Worm (Caenorhabditis elegans) whole organism, L2 larva: Measurements from ENCODE around the gene F38G1.3.
A peak's percentile ranks its signal among the peaks of the same experiment; 100 is the strongest.

ENCODE experiments used
- R02D3.7 ChIP-seq: fragments of 150-350 bp; optimal IDR thresholded peaks from 2 replicates; lab custom pipeline; 2014; ENCODE audit warnings: missing biosample characterization, missing genetic modification characterization
- elt-3 ChIP-seq: sonication (generic microtip); optimal IDR thresholded peaks from 2 replicates; lab custom pipeline; 2017; ENCODE audit warnings: missing biosample characterization, missing genetic modification characterization
- fos-1 ChIP-seq: fragments of 150-350 bp; optimal IDR thresholded peaks from 2 replicates; lab custom pipeline; 2014; ENCODE audit warnings: missing biosample characterization, missing genetic modification characterization
- mbf-1 ChIP-seq: sonication (generic microtip); optimal IDR thresholded peaks from 2 replicates; lab custom pipeline; 2017; ENCODE audit warnings: missing biosample characterization, missing genetic modification characterization
- mdl-1 ChIP-seq, 2 experiments: fragments of 150-350 bp in 1 of 2; sonication (generic microtip) in 1 of 2; optimal IDR thresholded peaks; 2 replicates each; lab custom pipeline; 2017; ENCODE audit warnings: missing biosample characterization in 2 of 2, missing genetic modification characterization in 2 of 2
- nhr-11 ChIP-seq: fragments of 150-350 bp; optimal IDR thresholded peaks from 2 replicates; lab custom pipeline; 2014; ENCODE audit warnings: missing biosample characterization, missing genetic modification characterization
- nhr-25 ChIP-seq: fragments of 150-350 bp; sonication (generic microtip); optimal IDR thresholded peaks from 3 replicates; lab custom pipeline; 2014; ENCODE audit warnings: missing biosample characterization, missing genetic modification characterization
- skn-1 ChIP-seq: sonication (generic microtip); optimal IDR thresholded peaks from 2 replicates; lab custom pipeline; 2017; ENCODE audit warnings: missing biosample characterization, missing genetic modification characterization
- unc-39 ChIP-seq: fragments of 150-350 bp; optimal IDR thresholded peaks from 2 replicates; lab custom pipeline; 2014; ENCODE audit warnings: missing biosample characterization, missing genetic modification characterization
- unc-55 ChIP-seq: fragments of 150-350 bp; sonication (generic microtip); optimal IDR thresholded peaks from 3 replicates; lab custom pipeline; 2014; ENCODE audit warnings: missing biosample characterization, missing genetic modification reagents, missing genetic modification characterization
- unc-62 ChIP-seq: fragments of 150-350 bp; optimal IDR thresholded peaks from 2 replicates; lab custom pipeline; 2014; ENCODE audit warnings: missing biosample characterization, missing genetic modification reagents, missing genetic modification characterization
- ztf-1 ChIP-seq: fragments of 200-800 bp; sonication (Bioruptor generic); conservative IDR thresholded peaks from 2 replicates; pipeline ENCODE4 v1.3.6; 2022; ENCODE audit warnings: missing genetic modification characterization, missing compliant biosample characterization
- ztf-4 ChIP-seq: fragments of 150-350 bp; optimal IDR thresholded peaks from 2 replicates; lab custom pipeline; 2014; ENCODE audit warnings: missing biosample characterization, missing genetic modification characterization

DNA sequence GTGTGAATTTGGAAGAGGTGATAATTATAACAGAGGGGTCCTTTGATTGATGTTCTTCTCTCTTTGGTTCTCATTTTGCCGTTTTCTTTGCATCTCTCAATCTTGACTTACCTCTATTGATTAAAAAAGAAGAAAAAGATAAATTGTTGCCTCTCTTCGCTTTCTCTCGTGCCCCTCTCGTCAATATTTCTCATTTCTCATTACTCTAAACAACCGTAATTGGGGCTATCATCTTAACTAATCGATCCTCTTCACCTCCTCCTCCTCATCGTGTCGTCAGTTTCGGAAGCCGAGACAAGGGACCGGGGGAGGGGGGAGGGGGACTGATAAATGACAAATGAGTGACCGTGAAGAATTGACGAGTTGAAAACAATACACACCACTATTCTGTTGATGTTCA lies 22.3 kb downstream of the F38G1.3 start:
- no peak for TF ChIP-seq unc-55
- TF ChIP-seq fos-1 (tag; lab: Kevin White, UChicago) = no peak
- TF ChIP-seq skn-1 (tag; lab: Kevin White, UChicago) = no peak
- no peak for TF ChIP-seq R02D3.7 (tag; lab: Kevin White, UChicago)
- TF ChIP-seq unc-39 (tag; lab: Kevin White, UChicago) = no peak
- no peak for TF ChIP-seq nhr-11 (tag; lab: Kevin White, UChicago)
- TF ChIP-seq mdl-1 (tag; optimal IDR thresholded peaks at IDR 0.05; lab: Kevin White, UChicago) = no peak
- TF ChIP-seq ztf-4 (tag; lab: Kevin White, UChicago) = no peak
- TF ChIP-seq nhr-25 (tag; lab: Kevin White, UChicago) = peak; percentile 60
- no peak for TF ChIP-seq elt-3 (tag; lab: Kevin White, UChicago)
- no peak for TF ChIP-seq unc-62
- TF ChIP-seq mbf-1 (tag; lab: Kevin White, UChicago) = no peak
- TF ChIP-seq ztf-1 (GFP tag; lab: Robert Waterston, UW) = no peak
